Worm (Caenorhabditis elegans) whole organism, L2 larva: ENCODE results near the gene srsx-5.

Experiments
- ceh-82 ChIP-seq: fragments of 150-350 bp; optimal IDR thresholded peaks from 2 replicates; lab custom pipeline; 2014; ENCODE audit warnings: missing biosample characterization, missing genetic modification characterization
- elt-1 ChIP-seq: fragments of 150-350 bp; optimal IDR thresholded peaks from 2 replicates; lab custom pipeline; 2014; ENCODE audit warnings: missing biosample characterization, missing genetic modification characterization
- lin-39 ChIP-seq: fragments of 150-350 bp; optimal IDR thresholded peaks from 2 replicates; lab custom pipeline; 2014; ENCODE audit warnings: missing biosample characterization, missing genetic modification reagents, missing genetic modification characterization

DNA sequence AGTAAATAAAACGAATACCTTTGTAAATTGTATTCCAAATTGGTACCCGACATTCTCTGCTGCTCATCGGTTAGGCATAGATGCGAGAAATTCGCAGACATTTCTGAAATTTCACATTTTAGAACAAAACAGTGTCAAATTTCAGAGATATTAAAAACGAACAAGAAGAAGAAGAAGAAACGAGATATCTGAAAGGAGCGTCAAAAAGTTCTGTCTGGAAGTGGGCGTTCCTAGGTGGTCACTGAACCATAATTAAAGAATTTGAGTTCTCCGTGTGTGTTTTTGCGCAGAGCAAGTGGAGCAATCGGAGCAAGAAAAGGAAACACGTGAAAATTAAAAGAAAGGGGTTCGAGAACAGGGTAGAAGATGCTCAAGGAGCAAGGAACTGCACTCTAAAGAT, 29.0 kb upstream of the srsx-5 start, which contains the start of gene F40A3.7:
- TF ChIP-seq elt-1 (no peak), ceh-82 (tag; lab: Kevin White, UChicago) (no peak), lin-39 (no peak)
